Worm (Caenorhabditis elegans): Measurements from ENCODE around the gene T02G5.7.

Gene T02G5.7

ce11 chrII:7106313-7106712 is 30.9 kb downstream of the T02G5.7 start:
- TF ChIP-seq nhr-6 (tag; optimal IDR thresholded peaks at IDR 0.05) (no peak), gmeb-1 (tag; optimal IDR thresholded peaks at IDR 0.05) (no peak), crh-2 (tag; optimal IDR thresholded peaks at IDR 0.05) (no peak), nhr-12 (tag; optimal IDR thresholded peaks at IDR 0.05) (no peak), aly-2 (tag; optimal IDR thresholded peaks at IDR 0.05) (no peak), lsy-2 (tag; optimal IDR thresholded peaks at IDR 0.05) (no peak), dmd-4 (tag; optimal IDR thresholded peaks at IDR 0.05) (no peak), lin-13 (GFP tag; optimal IDR thresholded peaks at IDR 0.05) (no peak), lin-39 (tag; optimal IDR thresholded peaks at IDR 0.05) (no peak), sem-4 (tag; optimal IDR thresholded peaks at IDR 0.05) (no peak), alr-1 (tag; optimal IDR thresholded peaks at IDR 0.05) (no peak), lin-11 (tag; optimal IDR thresholded peaks at IDR 0.05) (no peak), ceh-82 (tag; optimal IDR thresholded peaks at IDR 0.05) (no peak), ZK546.5 (tag; optimal IDR thresholded peaks at IDR 0.05) (no peak)

ce11 chrII:7109956-7110355 is 34.5 kb downstream of the T02G5.7 start, which contains the start of gene F10E7.9:
TSS of gene F10E7.9 (minus strand) at chrII:7110056.
- TF ChIP-seq unc-62 (GFP tag; optimal IDR thresholded peaks at IDR 0.05) = no peak

ce11 chrII:7111012-7111656 is 35.7 kb downstream of the T02G5.7 start:
- TF ChIP-seq nhr-77 (tag; optimal IDR thresholded peaks at IDR 0.05) = no peak
- no peak for TF ChIP-seq ztf-4 (tag; optimal IDR thresholded peaks at IDR 0.05)
- TF ChIP-seq Y55F3AM.14 (GFP tag; optimal IDR thresholded peaks at IDR 0.05) = no peak
- TF ChIP-seq nhr-12 (tag; optimal IDR thresholded peaks at IDR 0.05) = no peak
- no peak for TF ChIP-seq elt-1 (tag; optimal IDR thresholded peaks at IDR 0.05)
- no peak for TF ChIP-seq gmeb-1 (tag; optimal IDR thresholded peaks at IDR 0.05)
- no peak for TF ChIP-seq skn-1 (tag; optimal IDR thresholded peaks at IDR 0.05)
- TF ChIP-seq unc-39 (tag; optimal IDR thresholded peaks at IDR 0.05) = no peak
- TF ChIP-seq ceh-16 (tag; optimal IDR thresholded peaks at IDR 0.05) = no peak
- TF ChIP-seq ztf-11 (tag; optimal IDR thresholded peaks at IDR 0.05) = no peak
- TF ChIP-seq sma-9 (GFP tag; optimal IDR thresholded peaks at IDR 0.05) = no peak
- TF ChIP-seq sma-9 (tag; optimal IDR thresholded peaks at IDR 0.05) = no peak
- TF ChIP-seq fos-1 (tag; optimal IDR thresholded peaks at IDR 0.05) = no peak
- TF ChIP-seq zag-1 (tag; optimal IDR thresholded peaks at IDR 0.05) = peak; percentile 21
- TF ChIP-seq snpc-4 (tag; optimal IDR thresholded peaks at IDR 0.05) = no peak
- TF ChIP-seq nhr-6 (tag; optimal IDR thresholded peaks at IDR 0.05) = no peak
- peak; percentile 58 for TF ChIP-seq C34F6.9 (tag; optimal IDR thresholded peaks at IDR 0.05)
- no peak for TF ChIP-seq sma-3 (GFP tag; optimal IDR thresholded peaks at IDR 0.05)
- TF ChIP-seq dmd-4 (tag; optimal IDR thresholded peaks at IDR 0.05) = no peak
- TF ChIP-seq sem-4 (tag; optimal IDR thresholded peaks at IDR 0.05) = peak; percentile 16
- peak; percentile 45 for TF ChIP-seq unc-55 (GFP tag; optimal IDR thresholded peaks at IDR 0.05)
- peak; percentile 28 for TF ChIP-seq nhr-129 (tag; optimal IDR thresholded peaks at IDR 0.05)
- TF ChIP-seq lsy-2 (tag; optimal IDR thresholded peaks at IDR 0.05) = peak in 1 of 2 experiments; percentile 35
- TF ChIP-seq blmp-1 (tag; optimal IDR thresholded peaks at IDR 0.05; ENCODE audit: insufficient read depth) = no peak
- TF ChIP-seq peb-1 (tag; optimal IDR thresholded peaks at IDR 0.05) = no peak
- no peak for TF ChIP-seq aly-2 (tag; optimal IDR thresholded peaks at IDR 0.05)
- no peak for TF ChIP-seq ama-1 (optimal IDR thresholded peaks at IDR 0.05)
- no peak for TF ChIP-seq ceh-82 (tag; optimal IDR thresholded peaks at IDR 0.05)

ce11 chrII:7111657-7112049 is 36.2 kb downstream of the T02G5.7 start, which contains the start of gene F10E7.5:
TSS of gene F10E7.5 (plus strand) at chrII:7111978.
- TF ChIP-seq sem-4 (tag; optimal IDR thresholded peaks at IDR 0.05) (peak; percentile 30), nhr-6 (tag; optimal IDR thresholded peaks at IDR 0.05) (peak; percentile 24), C34F6.9 (tag; optimal IDR thresholded peaks at IDR 0.05) (peak; percentile 66), nhr-237 (tag; optimal IDR thresholded peaks at IDR 0.05) (no peak), nhr-129 (tag; optimal IDR thresholded peaks at IDR 0.05) (peak; percentile 60), lin-39 (tag; optimal IDR thresholded peaks at IDR 0.05) (no peak), unc-55 (GFP tag; optimal IDR thresholded peaks at IDR 0.05) (no peak), nhr-11 (tag; optimal IDR thresholded peaks at IDR 0.05) (no peak), aly-2 (tag; optimal IDR thresholded peaks at IDR 0.05) (no peak), fos-1 (tag; optimal IDR thresholded peaks at IDR 0.05) (no peak), nhr-23 (tag; optimal IDR thresholded peaks at IDR 0.05) (no peak), ztf-4 (tag; optimal IDR thresholded peaks at IDR 0.05) (no peak), snpc-4 (tag; optimal IDR thresholded peaks at IDR 0.05) (peak; percentile 36), F13H6.1 (tag; optimal IDR thresholded peaks at IDR 0.05) (no peak), sma-9 (GFP tag; optimal IDR thresholded peaks at IDR 0.05) (peak; percentile 26), sma-9 (tag; optimal IDR thresholded peaks at IDR 0.05) (no peak), crh-2 (tag; optimal IDR thresholded peaks at IDR 0.05) (peak; percentile 62), unc-39 (tag; optimal IDR thresholded peaks at IDR 0.05) (no peak), lsy-2 (tag; optimal IDR thresholded peaks at IDR 0.05) (peak; percentile 94 to 99)
